Worm (Caenorhabditis elegans): Measurements from ENCODE around the gene F44B9.5.

DNA sequence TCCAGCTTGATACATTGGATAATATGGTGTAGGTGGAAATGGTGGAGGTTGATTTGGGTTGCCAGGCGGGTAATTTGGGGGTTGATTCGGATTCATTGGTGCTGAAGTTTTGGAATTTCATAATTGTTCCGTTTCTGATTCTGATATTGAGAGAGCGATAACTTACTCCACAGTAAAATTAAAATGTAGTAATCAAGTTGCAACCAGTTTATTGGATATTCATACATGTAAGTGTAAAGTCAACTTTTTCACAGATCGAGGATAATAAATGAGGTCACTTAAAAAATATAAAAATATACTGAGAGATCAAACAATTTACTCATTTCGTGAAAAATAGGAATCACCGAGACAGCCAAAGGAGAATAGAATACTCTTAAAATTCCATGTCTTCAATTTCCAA, 11.6 kb upstream of the F44B9.5 start, which contains the start of gene mdt-30:
- TF ChIP-seq alr-1 (tag; optimal IDR thresholded peaks at IDR 0.05) = no peak
- no peak for TF ChIP-seq dmd-4 (tag; optimal IDR thresholded peaks at IDR 0.05)
- no peak for TF ChIP-seq unc-62 (GFP tag; optimal IDR thresholded peaks at IDR 0.05)
- no peak for TF ChIP-seq lin-11 (tag; optimal IDR thresholded peaks at IDR 0.05)
- no peak for TF ChIP-seq nhr-237 (tag; optimal IDR thresholded peaks at IDR 0.05)
- TF ChIP-seq nhr-77 (tag; optimal IDR thresholded peaks at IDR 0.05) = no peak
- TF ChIP-seq nhr-23 (tag; optimal IDR thresholded peaks at IDR 0.05) = no peak
- no peak for TF ChIP-seq ZK546.5 (tag; optimal IDR thresholded peaks at IDR 0.05)
- no peak for TF ChIP-seq unc-55 (GFP tag; optimal IDR thresholded peaks at IDR 0.05)
- no peak for TF ChIP-seq ceh-16 (tag; optimal IDR thresholded peaks at IDR 0.05)
